Fruit fly (Drosophila melanogaster) whole organism, embryonic: ENCODE data around the gene mRpS18C.

Source experiments
- Ada2b ChIP-seq: fragments of 200-800 bp; sonication (Bioruptor generic); IDR thresholded peaks from 2 replicates; pipeline ENCODE4 v1.3.6; 2022; ENCODE audit warnings: missing biosample characterization, missing genetic modification characterization
- BtbVII ChIP-seq: fragments of 200-800 bp; sonication (Bioruptor generic); optimal IDR thresholded peaks from 3 replicates; lab custom pipeline; 2017; ENCODE audit warnings: missing biosample characterization, mild to moderate bottlenecking, missing genetic modification characterization
- CG10321 ChIP-seq: fragments of 200-800 bp; sonication (Bioruptor generic); IDR thresholded peaks from 2 replicates; pipeline ENCODE4 v1.3.6; 2022; ENCODE audit warnings: missing biosample characterization, missing genetic modification characterization
- CG10979 ChIP-seq: fragments of 200-800 bp; sonication (Bioruptor generic); optimal IDR thresholded peaks from 2 replicates; lab custom pipeline; 2018; ENCODE audit warnings: missing biosample characterization, mild to moderate bottlenecking, missing genetic modification characterization, moderate library complexity
- CG12236 ChIP-seq: fragments of 200-800 bp; sonication (Bioruptor generic); optimal IDR thresholded peaks from 2 replicates; lab custom pipeline; 2016; ENCODE audit warnings: missing biosample characterization, missing genetic modification characterization
- CG12299 ChIP-seq: fragments of 200-800 bp; sonication (Bioruptor generic); optimal IDR thresholded peaks from 2 replicates; lab custom pipeline; 2018; ENCODE audit warnings: missing biosample characterization, mild to moderate bottlenecking, missing genetic modification characterization
- CG13287 ChIP-seq: fragments of 200-800 bp; sonication (Bioruptor generic); IDR thresholded peaks from 2 replicates; pipeline ENCODE4 v1.3.6; 2022; ENCODE audit warnings: missing biosample characterization, missing genetic modification characterization; ENCODE audit not compliant: partially characterized antibody
- CG14050 ChIP-seq: fragments of 200-800 bp; sonication (Bioruptor generic); IDR thresholded peaks from 3 replicates; pipeline ENCODE4 v1.3.6; 2022; ENCODE audit warnings: missing biosample characterization, missing genetic modification characterization
- CG1529 ChIP-seq: fragments of 200-800 bp; sonication (Bioruptor generic); optimal IDR thresholded peaks from 3 replicates; lab custom pipeline; 2018; ENCODE audit warnings: missing biosample characterization, missing genetic modification characterization
- CG15514 ChIP-seq: fragments of 200-800 bp; sonication (Bioruptor generic); optimal IDR thresholded peaks from 3 replicates; lab custom pipeline; 2017; ENCODE audit warnings: missing biosample characterization, missing genetic modification characterization, mild to moderate bottlenecking, moderate library complexity, missing genetic modification reagents
- CG2202 ChIP-seq: fragments of 200-800 bp; sonication (Bioruptor generic); optimal IDR thresholded peaks from 2 replicates; lab custom pipeline; 2018; ENCODE audit warnings: missing biosample characterization, mild to moderate bottlenecking, missing genetic modification characterization
- CG2875 ChIP-seq: fragments of 200-800 bp; sonication (Bioruptor generic); optimal IDR thresholded peaks from 2 replicates; lab custom pipeline; 2017; ENCODE audit warnings: missing biosample characterization, mild to moderate bottlenecking, missing genetic modification characterization, missing genetic modification reagents
- CG31441 ChIP-seq: fragments of 200-800 bp; sonication (Bioruptor generic); IDR thresholded peaks from 2 replicates; pipeline ENCODE4 v1.3.6; 2022; ENCODE audit warnings: missing biosample characterization, missing genetic modification characterization
- CG43689 ChIP-seq: fragments of 200-800 bp; sonication (Bioruptor generic); IDR thresholded peaks from 2 replicates; pipeline ENCODE4 v1.3.6; 2022; ENCODE audit warnings: missing biosample characterization, missing genetic modification characterization
- CG6175 ChIP-seq: fragments of 200-800 bp; sonication (Bioruptor generic); IDR thresholded peaks from 3 replicates; pipeline ENCODE4 v1.3.6; 2022; ENCODE audit warnings: missing biosample characterization, missing genetic modification characterization
- CG6765 ChIP-seq: fragments of 200-800 bp; sonication (Bioruptor generic); optimal IDR thresholded peaks from 3 replicates; lab custom pipeline; 2017; ENCODE audit warnings: missing biosample characterization, mild to moderate bottlenecking, missing genetic modification characterization
- CG8281 ChIP-seq: fragments of 200-800 bp; sonication (Bioruptor generic); optimal IDR thresholded peaks from 2 replicates; lab custom pipeline; 2018; ENCODE audit warnings: missing biosample characterization, mild to moderate bottlenecking, missing genetic modification characterization, moderate library complexity
- CG8944 ChIP-seq: fragments of 200-800 bp; sonication (Bioruptor generic); optimal IDR thresholded peaks from 3 replicates; lab custom pipeline; 2016; ENCODE audit warnings: missing biosample characterization, missing genetic modification characterization
- CG9609 ChIP-seq: fragments of 200-800 bp; sonication (Bioruptor generic); optimal IDR thresholded peaks from 3 replicates; lab custom pipeline; 2016; ENCODE audit warnings: missing biosample characterization, missing genetic modification characterization
- Dbx ChIP-seq: fragments of 200-800 bp; sonication (Bioruptor generic); IDR thresholded peaks from 3 replicates; pipeline ENCODE4 v1.3.6; 2022; ENCODE audit warnings: missing biosample characterization, missing genetic modification characterization
- Ets65A ChIP-seq: fragments of 200-800 bp; sonication (Bioruptor generic); peaks from one replicate; lab custom pipeline; 2016; ENCODE audit warnings: missing biosample characterization, missing genetic modification characterization
- Gsc ChIP-seq: fragments of 200-800 bp; sonication (Bioruptor generic); IDR thresholded peaks from 2 replicates; pipeline ENCODE4 v1.3.6; 2022; ENCODE audit warnings: missing biosample characterization, missing genetic modification characterization
- HLH3B ChIP-seq: fragments of 200-800 bp; sonication (Bioruptor generic); IDR thresholded peaks from 2 replicates; pipeline ENCODE4 v1.3.6; 2022; ENCODE audit warnings: missing biosample characterization, missing genetic modification characterization
- HLH4C ChIP-seq: fragments of 200-800 bp; sonication (Bioruptor generic); IDR thresholded peaks from 3 replicates; pipeline ENCODE4 v1.3.6; 2022; ENCODE audit warnings: missing biosample characterization, missing genetic modification characterization; ENCODE audit not compliant: partially characterized antibody
- HLH54F ChIP-seq: fragments of 200-800 bp; sonication (Bioruptor generic); optimal IDR thresholded peaks from 3 replicates; lab custom pipeline; 2016; ENCODE audit warnings: missing biosample characterization, missing genetic modification characterization
- HmgD ChIP-seq: fragments of 200-800 bp; sonication (Bioruptor generic); optimal IDR thresholded peaks from 3 replicates; lab custom pipeline; 2016; ENCODE audit warnings: missing biosample characterization, missing genetic modification characterization
- Hmx ChIP-seq: fragments of 200-800 bp; sonication (Bioruptor generic); optimal IDR thresholded peaks from 2 replicates; lab custom pipeline; 2016; ENCODE audit warnings: missing biosample characterization, missing genetic modification characterization
- Jarid2 ChIP-seq: fragments of 200-800 bp; sonication (Bioruptor generic); optimal IDR thresholded peaks from 3 replicates; lab custom pipeline; 2017; ENCODE audit warnings: mild to moderate bottlenecking, missing biosample characterization, missing genetic modification reagents, missing genetic modification characterization
- Mes4 ChIP-seq: fragments of 200-800 bp; sonication (Bioruptor generic); optimal IDR thresholded peaks from 2 replicates; lab custom pipeline; 2016; ENCODE audit warnings: missing biosample characterization, missing genetic modification characterization
- Mrtf ChIP-seq: fragments of 200-800 bp; sonication (Bioruptor generic); IDR thresholded peaks from 3 replicates; pipeline ENCODE4 v1.3.6; 2022; ENCODE audit warnings: missing biosample characterization, missing genetic modification characterization
- Oaz ChIP-seq: fragments of 200-800 bp; sonication (Bioruptor generic); IDR thresholded peaks from 2 replicates; pipeline ENCODE4 v1.3.6; 2022; ENCODE audit warnings: missing biosample characterization, missing genetic modification characterization
- Rx ChIP-seq: fragments of 200-800 bp; sonication (Bioruptor generic); IDR thresholded peaks from 2 replicates; pipeline ENCODE4 v1.3.6; 2022; ENCODE audit warnings: missing biosample characterization, missing genetic modification characterization
- TFAM ChIP-seq: fragments of 200-800 bp; sonication (Bioruptor generic); optimal IDR thresholded peaks from 2 replicates; lab custom pipeline; 2017; ENCODE audit warnings: missing biosample characterization, missing genetic modification characterization, inconsistent platforms
- Taf1 ChIP-seq: fragments of 200-800 bp; sonication (Bioruptor generic); IDR thresholded peaks from 2 replicates; pipeline ENCODE4 v1.3.6; 2022; ENCODE audit warnings: missing biosample characterization, missing genetic modification characterization
- br ChIP-seq: fragments of >200 bp; optimal IDR thresholded peaks from 2 replicates; lab custom pipeline; 2017
- chn ChIP-seq: fragments of 200-800 bp; sonication (Bioruptor generic); optimal IDR thresholded peaks from 2 replicates; lab custom pipeline; 2016; ENCODE audit warnings: missing biosample characterization, missing genetic modification characterization
- ci ChIP-seq: fragments of 200-800 bp; sonication (Bioruptor generic); IDR thresholded peaks from 3 replicates; pipeline ENCODE4 v1.3.6; 2022; ENCODE audit warnings: missing biosample characterization, missing genetic modification characterization
- dati ChIP-seq: fragments of 200-800 bp; sonication (Bioruptor generic); IDR thresholded peaks from 2 replicates; pipeline ENCODE4 v1.3.6; 2022; ENCODE audit warnings: missing biosample characterization, missing genetic modification characterization
- dysf ChIP-seq: fragments of 200-800 bp; sonication (Bioruptor generic); IDR thresholded peaks from 3 replicates; pipeline ENCODE4 v1.3.6; 2022; ENCODE audit warnings: missing biosample characterization, missing genetic modification characterization
- ewg ChIP-seq: fragments of 200-800 bp; sonication (Bioruptor generic); optimal IDR thresholded peaks from 3 replicates; lab custom pipeline; 2017; ENCODE audit warnings: mild to moderate bottlenecking, missing biosample characterization, missing genetic modification reagents, missing genetic modification characterization
- gro ChIP-seq: fragments of 200-800 bp; sonication (Bioruptor generic); optimal IDR thresholded peaks from 2 replicates; lab custom pipeline; 2016; ENCODE audit warnings: missing biosample characterization, missing genetic modification characterization
- klu ChIP-seq: fragments of 200-800 bp; sonication (Bioruptor generic); IDR thresholded peaks from 2 replicates; pipeline ENCODE4 v1.3.6; 2022; ENCODE audit warnings: missing biosample characterization, missing genetic modification characterization
- luna ChIP-seq: fragments of 200-800 bp; sonication (Bioruptor generic); optimal IDR thresholded peaks from 2 replicates; lab custom pipeline; 2016; ENCODE audit warnings: missing biosample characterization, missing genetic modification characterization
- pho ChIP-seq: fragments of 200-800 bp; sonication (Bioruptor generic); optimal IDR thresholded peaks from 2 replicates; lab custom pipeline; 2016; ENCODE audit warnings: missing biosample characterization, missing genetic modification characterization
- prd ChIP-seq, 3 experiments: fragments of >200 bp in 2 of 3; fragments of 200-800 bp in 1 of 3; sonication (Bioruptor generic) in 1 of 3; optimal IDR thresholded peaks in 2 of 3; IDR thresholded peaks in 1 of 3; 2 replicates in 2 of 3; 3 replicates in 1 of 3; pipeline versions ENCODE4 v1.3.6 to Lab custom; 2017 to 2022; ENCODE audit warnings: missing biosample characterization in 1 of 3, missing genetic modification characterization in 1 of 3
- run ChIP-seq: fragments of 200-800 bp; sonication (Bioruptor generic); optimal IDR thresholded peaks from 3 replicates; lab custom pipeline; 2018; ENCODE audit warnings: missing biosample characterization, mild to moderate bottlenecking, missing genetic modification characterization
- slou ChIP-seq: fragments of 200-800 bp; sonication (Bioruptor generic); optimal IDR thresholded peaks from 3 replicates; lab custom pipeline; 2016; ENCODE audit warnings: missing biosample characterization, missing genetic modification characterization
- sqz ChIP-seq: fragments of 200-800 bp; sonication (Bioruptor generic); optimal IDR thresholded peaks from 3 replicates; lab custom pipeline; 2018; ENCODE audit warnings: missing biosample characterization, mild to moderate bottlenecking, missing genetic modification characterization
- tap ChIP-seq: fragments of 200-800 bp; optimal IDR thresholded peaks from 3 replicates; lab custom pipeline; 2019; ENCODE audit warnings: missing biosample characterization, mild to moderate bottlenecking, missing genetic modification characterization, moderate library complexity
- toy ChIP-seq: fragments of 200-800 bp; sonication (Bioruptor generic); IDR thresholded peaks from 2 replicates; pipeline ENCODE4 v1.3.6; 2022; ENCODE audit warnings: missing biosample characterization, missing genetic modification characterization
- trh ChIP-seq: fragments of 200-800 bp; sonication (Bioruptor generic); optimal IDR thresholded peaks from 2 replicates; lab custom pipeline; 2016; ENCODE audit warnings: missing biosample characterization, missing genetic modification characterization
- zf30C ChIP-seq: fragments of 200-800 bp; sonication (Bioruptor generic); optimal IDR thresholded peaks from 3 replicates; lab custom pipeline; 2018; ENCODE audit warnings: missing biosample characterization, mild to moderate bottlenecking, missing genetic modification characterization

Gene mRpS18C

dm6 chr3R:30461608-30462243 is 38.0 kb downstream of the mRpS18C start (continued):
- TF ChIP-seq Mes4 = no peak
- peak; percentile 28 for TF ChIP-seq tap (tag; lab: Kevin White, UChicago)
- TF ChIP-seq luna = no peak
- TF ChIP-seq prd (optimal IDR thresholded peaks at IDR 0.05; lab: Kevin White, UChicago) = no peak
- TF ChIP-seq prd (GFP tag; IDR thresholded peaks at IDR 0.05; lab: Robert Waterston, UW) = peak; percentile 60
- no peak for TF ChIP-seq CG6175 (GFP tag; lab: Robert Waterston, UW)
- TF ChIP-seq chn (GFP tag; lab: Kevin White, UChicago) = no peak
- TF ChIP-seq ci (GFP tag; lab: Robert Waterston, UW) = peak; percentile 70; the same call in 2 of the 3 replicates
- no peak for TF ChIP-seq run (tag; lab: Kevin White, UChicago)
- TF ChIP-seq Rx (GFP tag; lab: Robert Waterston, UW) = no peak
- TF ChIP-seq CG13287 (GFP tag; lab: Robert Waterston, UW) = no peak
- no peak for TF ChIP-seq Dbx
- TF ChIP-seq CG12236 (GFP tag; lab: Kevin White, UChicago) = no peak
- no peak for TF ChIP-seq Taf1
- no peak for TF ChIP-seq Mrtf (GFP tag; lab: Robert Waterston, UW)
- 0 out of 2 replicates have a peak, but pooled peaks have one; percentile 8 for TF ChIP-seq Oaz (GFP tag; lab: Robert Waterston, UW)
- no peak for TF ChIP-seq Hmx
- no peak for TF ChIP-seq klu (GFP tag; lab: Robert Waterston, UW)
- no peak for TF ChIP-seq Ada2b (GFP tag; lab: Robert Waterston, UW)
- no peak for TF ChIP-seq br (lab: Kevin White, UChicago)
- peak; percentile 57; the same call in 1 of the 3 replicates for TF ChIP-seq dysf (GFP tag; lab: Robert Waterston, UW)
- no peak for TF ChIP-seq CG10321 (GFP tag; lab: Robert Waterston, UW)
- no peak for TF ChIP-seq CG6765 (GFP tag; lab: Kevin White, UChicago)
- no peak for TF ChIP-seq HLH54F (GFP tag; lab: Kevin White, UChicago)
- no peak for TF ChIP-seq pho (GFP tag; lab: Kevin White, UChicago)
- no peak for TF ChIP-seq Gsc
- TF ChIP-seq CG14050 (GFP tag; lab: Robert Waterston, UW) = peak; percentile 18; the same call in 1 of the 3 replicates
- no peak for TF ChIP-seq CG15514 (GFP tag; lab: Kevin White, UChicago)
- TF ChIP-seq HLH4C (GFP tag; lab: Robert Waterston, UW) = no peak
- no peak for TF ChIP-seq CG1529 (GFP tag; lab: Kevin White, UChicago)
- no peak for TF ChIP-seq sqz (GFP tag; lab: Kevin White, UChicago)
- peak; percentile 41; the same call in 1 of the 2 replicates for TF ChIP-seq HLH3B
- TF ChIP-seq ewg (GFP tag; lab: Kevin White, UChicago) = no peak
- no peak for TF ChIP-seq Ets65A
- TF ChIP-seq slou (GFP tag; lab: Kevin White, UChicago) = no peak
- no peak for TF ChIP-seq zf30C (GFP tag; lab: Kevin White, UChicago)
- TF ChIP-seq CG12299 (tag; lab: Kevin White, UChicago) = no peak
- TF ChIP-seq CG31441 (GFP tag; lab: Robert Waterston, UW) = peak; percentile 56
- no peak for TF ChIP-seq gro (GFP tag; lab: Kevin White, UChicago)
- no peak for TF ChIP-seq BtbVII (GFP tag; lab: Kevin White, UChicago)
- TF ChIP-seq TFAM (GFP tag; lab: Kevin White, UChicago) = no peak
- TF ChIP-seq CG2202 (tag; lab: Kevin White, UChicago) = no peak
- TF ChIP-seq dati (GFP tag; lab: Robert Waterston, UW) = no peak
- no peak for TF ChIP-seq Jarid2
- TF ChIP-seq CG43689 (GFP tag; lab: Robert Waterston, UW) = no peak
- TF ChIP-seq trh (GFP tag; lab: Kevin White, UChicago) = no peak
- no peak for TF ChIP-seq CG9609
- TF ChIP-seq toy (GFP tag; lab: Robert Waterston, UW) = no peak
- TF ChIP-seq CG8944 (GFP tag; lab: Kevin White, UChicago) = no peak
- TF ChIP-seq CG10979 (tag; lab: Kevin White, UChicago) = peak; percentile 26
- no peak for TF ChIP-seq CG8281 (tag; lab: Kevin White, UChicago)
- no peak for TF ChIP-seq CG2875 (GFP tag; lab: Kevin White, UChicago)
- TF ChIP-seq HmgD (GFP tag; lab: Kevin White, UChicago) = no peak
